Worm (Caenorhabditis elegans) whole organism, L2 larva: Measurements from ENCODE around the gene srg-64.

ENCODE experiments used
- crh-2 ChIP-seq: sonication (generic microtip); optimal IDR thresholded peaks from 2 replicates; lab custom pipeline; 2017; ENCODE audit warnings: missing biosample characterization, missing genetic modification characterization
- elt-1 ChIP-seq: fragments of 150-350 bp; optimal IDR thresholded peaks from 2 replicates; lab custom pipeline; 2014; ENCODE audit warnings: missing biosample characterization, missing genetic modification characterization
- lin-11 ChIP-seq: fragments of 150-350 bp; sonication (generic microtip); optimal IDR thresholded peaks from 2 replicates; lab custom pipeline; 2014; ENCODE audit warnings: missing biosample characterization, missing genetic modification characterization, inconsistent platforms, mixed read lengths
- lsy-2 ChIP-seq, 2 experiments: fragments of 150-350 bp in 1 of 2; sonication (generic microtip) in 1 of 2; optimal IDR thresholded peaks; 2 replicates each; lab custom pipeline; 2014 to 2017; ENCODE audit warnings: missing biosample characterization in 2 of 2, missing genetic modification characterization in 2 of 2
- mab-5 ChIP-seq: fragments of 150-350 bp; optimal IDR thresholded peaks from 2 replicates; lab custom pipeline; 2014; ENCODE audit warnings: missing biosample characterization, missing genetic modification characterization
- mdl-1 ChIP-seq, 2 experiments: fragments of 150-350 bp in 1 of 2; sonication (generic microtip) in 1 of 2; optimal IDR thresholded peaks; 2 replicates each; lab custom pipeline; 2017; ENCODE audit warnings: missing biosample characterization in 2 of 2, missing genetic modification characterization in 2 of 2
- nhr-77 ChIP-seq: fragments of 150-350 bp; optimal IDR thresholded peaks from 2 replicates; lab custom pipeline; 2014; ENCODE audit warnings: missing biosample characterization, missing genetic modification characterization
- sma-9 ChIP-seq, 2 experiments: fragments of 150-350 bp in 1 of 2; sonication (generic microtip) in 1 of 2; optimal IDR thresholded peaks; 2 replicates each; lab custom pipeline; 2014 to 2016; ENCODE audit warnings: missing genetic modification characterization in 2 of 2, mild to moderate bottlenecking in 1 of 2, missing biosample characterization in 1 of 2, missing compliant biosample characterization in 1 of 2, missing genetic modification reagents in 1 of 2, moderate library complexity in 1 of 2

- TF ChIP-seq mab-5 (tag; lab: Kevin White, UChicago) (no peak), sma-9 (GFP tag; optimal IDR thresholded peaks at IDR 0.05; lab: Kevin White, UChicago) (peak; percentile 91), sma-9 (tag; optimal IDR thresholded peaks at IDR 0.05; lab: Kevin White, UChicago) (no peak), crh-2 (tag; lab: Kevin White, UChicago) (peak; percentile 61), lin-11 (tag; lab: Kevin White, UChicago) (no peak), elt-1 (no peak), lsy-2 (tag; optimal IDR thresholded peaks at IDR 0.05; lab: Kevin White, UChicago) (no peak), mdl-1 (tag; optimal IDR thresholded peaks at IDR 0.05; lab: Kevin White, UChicago) (peak; percentile 38 to 87), nhr-77 (tag; lab: Kevin White, UChicago) (no peak)
Measured at ce11 chrX:15709594-15709993, 30.8 kb downstream of the srg-64 start.
